Worm (Caenorhabditis elegans): ENCODE measurements around the gene mgl-3.

DNA sequence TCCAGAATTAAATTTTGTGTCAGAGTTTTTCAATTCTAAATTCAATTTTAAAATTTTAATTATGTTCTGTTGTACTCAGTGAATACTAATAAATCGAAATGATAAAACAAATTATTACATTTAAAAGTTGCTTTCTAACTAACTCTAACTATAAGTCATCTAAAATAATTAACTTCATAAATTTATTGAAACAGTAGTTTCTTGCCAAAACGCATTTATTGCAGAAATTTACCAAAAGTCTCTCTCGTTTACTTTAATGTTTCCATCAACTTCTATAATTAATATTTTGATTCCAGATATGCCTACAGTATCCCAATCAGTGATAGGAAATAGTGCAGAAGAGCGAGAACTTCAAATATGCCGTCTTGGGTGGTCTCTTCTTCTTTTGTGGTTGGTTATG, 38.2 kb upstream of the mgl-3 start, which contains the start of gene ZK616.1:
- TF ChIP-seq mab-5 (tag; optimal IDR thresholded peaks at IDR 0.05) = no peak
- no peak for TF ChIP-seq hlh-1 (tag; optimal IDR thresholded peaks at IDR 0.05)
